Fruit fly (Drosophila melanogaster): ENCODE data around the gene mnb.

mnb gene

dm6 chrX:17880269-17880889, 6.6 kb downstream of the mnb start (continued):
- TF ChIP-seq Atf3 (GFP tag; optimal IDR thresholded peaks at IDR 0.05) (peak; percentile 94), Dbx (GFP tag; IDR thresholded peaks at IDR 0.05) (peak; percentile 94), TFAM (GFP tag; optimal IDR thresholded peaks at IDR 0.05) (no peak), Abd-B (GFP tag; optimal IDR thresholded peaks at IDR 0.05) (peak; percentile 99), GATAe (GFP tag; conservative IDR thresholded peaks at IDR 0.05) (peak; percentile 84), HLH54F (GFP tag; optimal IDR thresholded peaks at IDR 0.05) (peak; percentile 95), ATbp (GFP tag; optimal IDR thresholded peaks at IDR 0.05) (peak; percentile 96), tx (GFP tag; optimal IDR thresholded peaks at IDR 0.05) (peak; percentile 92), CkIIα-i1 (GFP tag; IDR thresholded peaks at IDR 0.05) (peak; percentile 46; the same call in 1 of the 2 replicates), Mrtf (GFP tag; IDR thresholded peaks at IDR 0.05) (peak; percentile 94), CG10209 (GFP tag; optimal IDR thresholded peaks at IDR 0.05) (peak; percentile 93), CG1832 (GFP tag; optimal IDR thresholded peaks at IDR 0.05) (no peak), fd64A (GFP tag; optimal IDR thresholded peaks at IDR 0.05) (peak; percentile 90), ewg (GFP tag; optimal IDR thresholded peaks at IDR 0.05) (peak; percentile 92), CG10366 (GFP tag; IDR thresholded peaks at IDR 0.05) (peak; percentile 96), Ravus (GFP tag; IDR thresholded peaks at IDR 0.05) (peak; percentile 85), trem (tag; optimal IDR thresholded peaks at IDR 0.05) (peak; percentile 65), seq (GFP tag; IDR thresholded peaks at IDR 0.05) (peak; percentile 91), E2f1 (GFP tag; IDR thresholded peaks at IDR 0.05) (peak; percentile 93), jigr1 (GFP tag; IDR thresholded peaks at IDR 0.05) (peak; percentile 91), CG14050 (GFP tag; IDR thresholded peaks at IDR 0.05) (peak; percentile 92), ato (GFP tag; IDR thresholded peaks at IDR 0.05; ENCODE audit: partially characterized antibody) (no peak), CG5245 (GFP tag; optimal IDR thresholded peaks at IDR 0.05) (peak; percentile 85), CG9437 (GFP tag; optimal IDR thresholded peaks at IDR 0.05) (peak; percentile 89), CG34376 (GFP tag; optimal IDR thresholded peaks at IDR 0.05) (peak; percentile 82), CG10462 (GFP tag; optimal IDR thresholded peaks at IDR 0.05) (peak; percentile 89), CG6813 (GFP tag; optimal IDR thresholded peaks at IDR 0.05) (peak; percentile 88), CG7963 (GFP tag; IDR thresholded peaks at IDR 0.05; ENCODE audit: partially characterized antibody) (no peak), CG14965 (GFP tag; optimal IDR thresholded peaks at IDR 0.05; ENCODE audit: borderline replicate concordance) (peak; percentile 50), H15 (GFP tag; IDR thresholded peaks at IDR 0.05) (peak; percentile 93), zfh2 (GFP tag; optimal IDR thresholded peaks at IDR 0.05) (peak; percentile 98), CG10274 (GFP tag; optimal IDR thresholded peaks at IDR 0.05) (peak; percentile 77), ems (GFP tag; optimal IDR thresholded peaks at IDR 0.05) (peak; percentile 96), unc-4 (GFP tag; IDR thresholded peaks at IDR 0.05; ENCODE audit: partially characterized antibody) (no peak), chif (GFP tag; optimal IDR thresholded peaks at IDR 0.05) (peak; percentile 93), nmo (GFP tag; optimal IDR thresholded peaks at IDR 0.05) (peak; percentile 96), Mes4 (GFP tag; optimal IDR thresholded peaks at IDR 0.05) (peak; percentile 86), Fer1 (GFP tag; optimal IDR thresholded peaks at IDR 0.05) (peak; percentile 91), CG3407 (GFP tag; optimal IDR thresholded peaks at IDR 0.05) (peak; percentile 90), Bdp1 (GFP tag; optimal IDR thresholded peaks at IDR 0.05) (peak; percentile 84), CG12659 (GFP tag; optimal IDR thresholded peaks at IDR 0.05) (peak; percentile 96), ase (GFP tag; IDR thresholded peaks at IDR 0.05) (peak; percentile 95), CG16863 (GFP tag; optimal IDR thresholded peaks at IDR 0.05) (peak; percentile 95), z (GFP tag; IDR thresholded peaks at IDR 0.05) (0 out of 3 replicates have a peak, but pooled peaks have one; percentile 20), ftz-f1 (GFP tag; optimal IDR thresholded peaks at IDR 0.05) (peak; percentile 66), ssp (GFP tag; IDR thresholded peaks at IDR 0.05) (peak; percentile 86), tin (GFP tag; optimal IDR thresholded peaks at IDR 0.05) (peak; percentile 90), CG3726 (GFP tag; IDR thresholded peaks at IDR 0.05) (peak; percentile 91), pum (GFP tag; optimal IDR thresholded peaks at IDR 0.05) (peak; percentile 94), wek (GFP tag; optimal IDR thresholded peaks at IDR 0.05) (peak; percentile 90)

Measured in whole organism, embryonic.